Worm (Caenorhabditis elegans) whole organism, L1 larva: Measurements from ENCODE around the gene cyp-35B2.

ENCODE experiments used
- aha-1 ChIP-seq: fragments of 150-350 bp; optimal IDR thresholded peaks from 2 replicates; lab custom pipeline; 2014; ENCODE audit warnings: missing biosample characterization, missing genetic modification characterization
- alr-1 ChIP-seq: fragments of 200-800 bp; sonication (Bioruptor generic); optimal IDR thresholded peaks from 2 replicates; lab custom pipeline; 2018; ENCODE audit warnings: borderline replicate concordance, mild to moderate bottlenecking, missing genetic modification characterization, missing compliant biosample characterization
- ama-1 ChIP-seq: fragments of 150-350 bp; optimal IDR thresholded peaks from 2 replicates; lab custom pipeline; 2014
- ceh-8 ChIP-seq: fragments of 200-800 bp; sonication (Bioruptor generic); optimal IDR thresholded peaks from 2 replicates; lab custom pipeline; 2018; ENCODE audit warnings: mild to moderate bottlenecking, missing genetic modification characterization, moderate library complexity, missing compliant biosample characterization
- ceh-90 ChIP-seq: sonication (generic microtip); optimal IDR thresholded peaks from 2 replicates; lab custom pipeline; 2016; ENCODE audit warnings: missing genetic modification characterization, missing compliant biosample characterization
- ces-1 ChIP-seq: fragments of 150-350 bp; optimal IDR thresholded peaks from 2 replicates; lab custom pipeline; 2014; ENCODE audit warnings: missing biosample characterization, missing genetic modification reagents, missing genetic modification characterization
- dpl-1 ChIP-seq, 3 experiments: fragments of 150-350 bp in 2 of 3; sonication (generic microtip) in 1 of 3; optimal IDR thresholded peaks; 2 replicates each; lab custom pipeline; 2014 to 2017; ENCODE audit warnings: missing biosample characterization in 3 of 3, missing genetic modification characterization in 3 of 3, missing genetic modification reagents in 3 of 3
- dsc-1 ChIP-seq: sonication (generic microtip); optimal IDR thresholded peaks from 2 replicates; lab custom pipeline; 2016; ENCODE audit warnings: mild to moderate bottlenecking, missing genetic modification characterization, missing compliant biosample characterization
- efl-1 ChIP-seq, 4 experiments: fragments of 150-350 bp; optimal IDR thresholded peaks in 3 of 4; peaks in 1 of 4; 1 replicate in 1 of 4; 2 replicates in 3 of 4; lab custom pipeline; 2014; ENCODE audit warnings: missing biosample characterization in 2 of 4, missing genetic modification characterization in 2 of 4, missing genetic modification reagents in 2 of 4
- efl-3 ChIP-seq: fragments of 200-800 bp; sonication (Bioruptor generic); optimal IDR thresholded peaks from 2 replicates; lab custom pipeline; 2018; ENCODE audit warnings: mild to moderate bottlenecking, missing genetic modification characterization, missing compliant biosample characterization
- egl-13 ChIP-seq: sonication (generic microtip); optimal IDR thresholded peaks from 2 replicates; lab custom pipeline; 2016; ENCODE audit warnings: missing genotype, missing genetic modification reagents, missing genetic modification characterization, missing compliant biosample characterization
- egl-27 ChIP-seq, 2 experiments: fragments of 150-350 bp in 1 of 2; sonication (generic microtip); optimal IDR thresholded peaks; 3 replicates each; lab custom pipeline; 2017 to 2018; ENCODE audit warnings: missing biosample characterization in 2 of 2, missing genetic modification characterization in 2 of 2, missing genetic modification reagents in 2 of 2
- ets-5 ChIP-seq: fragments of 200-800 bp; sonication (Bioruptor generic); IDR thresholded peaks from 2 replicates; pipeline ENCODE4 v1.3.6; 2022; ENCODE audit warnings: missing genetic modification characterization, missing compliant biosample characterization
- fkh-10 ChIP-seq: sonication (generic microtip); optimal IDR thresholded peaks from 2 replicates; lab custom pipeline; 2017; ENCODE audit warnings: missing biosample characterization, missing genetic modification reagents, missing genetic modification characterization
- fkh-4 ChIP-seq: sonication (generic microtip); optimal IDR thresholded peaks from 2 replicates; lab custom pipeline; 2016; ENCODE audit warnings: missing compliant biosample characterization, missing genetic modification characterization, borderline replicate concordance
- fos-1 ChIP-seq: fragments of 150-350 bp; optimal IDR thresholded peaks from 2 replicates; lab custom pipeline; 2014; ENCODE audit warnings: missing biosample characterization, missing genetic modification characterization
- grh-1 ChIP-seq: fragments of 200-800 bp; sonication (Bioruptor generic); IDR thresholded peaks from 2 replicates; pipeline ENCODE4 v1.3.6; 2022; ENCODE audit warnings: missing genetic modification reagents, missing genetic modification characterization, missing compliant biosample characterization
- hlh-17 ChIP-seq: fragments of 200-800 bp; sonication (Bioruptor generic); optimal IDR thresholded peaks from 2 replicates; lab custom pipeline; 2018; ENCODE audit warnings: missing genetic modification characterization, mild to moderate bottlenecking, missing compliant biosample characterization, moderate library complexity, borderline replicate concordance
- hlh-4 ChIP-seq: sonication (generic microtip); optimal IDR thresholded peaks from 2 replicates; lab custom pipeline; 2016; ENCODE audit warnings: mild to moderate bottlenecking, missing genetic modification characterization, missing compliant biosample characterization
- hpl-2 ChIP-seq: fragments of 150-350 bp; optimal IDR thresholded peaks from 2 replicates; lab custom pipeline; 2014; ENCODE audit warnings: missing biosample characterization, missing genetic modification reagents, missing genetic modification characterization
- irx-1 ChIP-seq: sonication (generic microtip); optimal IDR thresholded peaks from 2 replicates; lab custom pipeline; 2016; ENCODE audit warnings: missing genetic modification characterization, missing compliant biosample characterization
- lin-13 ChIP-seq: fragments of 150-350 bp; optimal IDR thresholded peaks from 2 replicates; lab custom pipeline; 2014; ENCODE audit warnings: missing biosample characterization, missing genetic modification reagents, missing genetic modification characterization
- lin-14 ChIP-seq: fragments of 200-800 bp; sonication (Bioruptor generic); optimal IDR thresholded peaks from 2 replicates; lab custom pipeline; 2018; ENCODE audit warnings: mild to moderate bottlenecking, missing genetic modification characterization, moderate library complexity, missing compliant biosample characterization
- lin-35 ChIP-seq, 2 experiments: fragments of 150-350 bp; optimal IDR thresholded peaks; 2 replicates each; lab custom pipeline; 2014; ENCODE audit warnings: missing biosample characterization in 2 of 2, missing genetic modification characterization in 2 of 2, missing genetic modification reagents in 2 of 2
- lir-3 ChIP-seq: sonication (generic microtip); optimal IDR thresholded peaks from 2 replicates; lab custom pipeline; 2016; ENCODE audit warnings: mild to moderate bottlenecking, missing genetic modification characterization, moderate library complexity, missing compliant biosample characterization; ENCODE audit not compliant: poor library complexity
- mdl-1 ChIP-seq, 2 experiments: fragments of 150-350 bp; optimal IDR thresholded peaks; 2 replicates each; lab custom pipeline; 2014 to 2017; ENCODE audit warnings: missing biosample characterization in 2 of 2, missing genetic modification characterization in 2 of 2, inconsistent platforms in 1 of 2
- mef-2 ChIP-seq: fragments of 150-350 bp; optimal IDR thresholded peaks from 2 replicates; lab custom pipeline; 2014; ENCODE audit warnings: missing biosample characterization, missing genetic modification characterization
- nhr-11 ChIP-seq: fragments of 150-350 bp; optimal IDR thresholded peaks from 2 replicates; lab custom pipeline; 2014; ENCODE audit warnings: missing biosample characterization, missing genetic modification characterization
- nhr-12 ChIP-seq: sonication (generic microtip); optimal IDR thresholded peaks from 2 replicates; lab custom pipeline; 2017; ENCODE audit warnings: missing biosample characterization, missing genetic modification characterization
- nhr-237 ChIP-seq: fragments of 150-350 bp; optimal IDR thresholded peaks from 2 replicates; lab custom pipeline; 2014; ENCODE audit warnings: missing biosample characterization, missing genetic modification characterization
- nhr-28 ChIP-seq: fragments of 150-350 bp; optimal IDR thresholded peaks from 2 replicates; lab custom pipeline; 2014; ENCODE audit warnings: missing biosample characterization, missing genetic modification characterization
- nhr-47 ChIP-seq: sonication (generic microtip); optimal IDR thresholded peaks from 2 replicates; lab custom pipeline; 2016; ENCODE audit warnings: mild to moderate bottlenecking, missing genetic modification characterization, moderate library complexity, missing compliant biosample characterization
- nhr-76 ChIP-seq: sonication (generic microtip); optimal IDR thresholded peaks from 2 replicates; lab custom pipeline; 2017; ENCODE audit warnings: missing biosample characterization, missing genetic modification characterization
- nhr-85 ChIP-seq: sonication (generic microtip); peaks from one replicate; lab custom pipeline; 2016; ENCODE audit warnings: missing genetic modification characterization, inconsistent platforms, missing compliant biosample characterization
- pag-3 ChIP-seq: sonication (generic microtip); optimal IDR thresholded peaks from 2 replicates; lab custom pipeline; 2017; ENCODE audit warnings: missing genetic modification characterization, mild to moderate bottlenecking, missing compliant biosample characterization, antibody characterized with exemption, borderline replicate concordance; ENCODE audit not compliant: insufficient read depth
- skn-1 ChIP-seq: fragments of 150-350 bp; optimal IDR thresholded peaks from 2 replicates; lab custom pipeline; 2014; ENCODE audit warnings: missing biosample characterization, missing genetic modification characterization
- snpc-4 ChIP-seq: fragments of 150-350 bp; optimal IDR thresholded peaks from 2 replicates; lab custom pipeline; 2014; ENCODE audit warnings: missing biosample characterization, missing genetic modification characterization
- snu-23 ChIP-seq: sonication (generic microtip); optimal IDR thresholded peaks from 2 replicates; lab custom pipeline; 2016; ENCODE audit warnings: missing genetic modification characterization, missing compliant biosample characterization
- sptf-1 ChIP-seq: fragments of 150-350 bp; optimal IDR thresholded peaks from 2 replicates; lab custom pipeline; 2014; ENCODE audit warnings: missing biosample characterization, missing genetic modification characterization
- swsn-7 ChIP-seq: sonication (generic microtip); optimal IDR thresholded peaks from 2 replicates; lab custom pipeline; 2016; ENCODE audit warnings: missing genetic modification characterization, missing compliant biosample characterization
- unc-30 ChIP-seq: sonication (generic microtip); optimal IDR thresholded peaks from 2 replicates; lab custom pipeline; 2017; ENCODE audit warnings: missing biosample characterization, missing genetic modification characterization
- unc-86 ChIP-seq: sonication (generic microtip); optimal IDR thresholded peaks from 2 replicates; lab custom pipeline; 2016; ENCODE audit warnings: missing genetic modification characterization, missing compliant biosample characterization
- xbp-1 ChIP-seq: sonication (generic microtip); optimal IDR thresholded peaks from 2 replicates; lab custom pipeline; 2016; ENCODE audit warnings: missing genetic modification characterization, missing compliant biosample characterization
- zip-4 ChIP-seq: fragments of 200-800 bp; sonication (Bioruptor generic); optimal IDR thresholded peaks from 2 replicates; lab custom pipeline; 2018; ENCODE audit warnings: mild to moderate bottlenecking, missing genetic modification characterization, moderate library complexity, missing compliant biosample characterization
- ztf-11 ChIP-seq, 2 experiments: sonication (generic microtip); optimal IDR thresholded peaks; 2 replicates each; lab custom pipeline; 2016 to 2017; ENCODE audit warnings: missing genetic modification characterization in 2 of 2, missing biosample characterization in 1 of 2, missing compliant biosample characterization in 1 of 2

The cyp-35B2 gene

DNA sequence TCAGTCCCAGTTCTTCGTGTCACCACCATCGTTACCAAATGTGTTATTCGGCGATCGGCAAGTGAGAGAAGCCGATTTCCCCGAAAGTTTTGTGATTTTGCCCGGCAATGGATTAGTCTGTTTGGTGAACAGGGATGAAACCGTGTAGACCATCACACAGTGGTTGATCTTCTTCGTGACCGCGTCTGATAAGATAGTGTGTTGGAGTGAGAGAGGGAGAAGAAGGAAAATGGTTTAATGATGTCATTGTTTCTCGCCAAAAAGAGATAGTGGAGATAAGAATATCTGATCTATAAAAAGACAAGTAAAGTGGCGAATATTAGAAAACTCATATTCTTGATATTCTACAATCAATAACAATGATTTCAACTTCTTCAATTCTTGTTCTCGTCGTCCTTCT, 37.9 kb downstream of the cyp-35B2 start, which contains the start of gene nlp-31 (continued):
- peak; percentile 73 for TF ChIP-seq lin-14 (GFP tag; lab: Kevin White, UChicago)
- peak; percentile 27 for TF ChIP-seq snu-23
- no peak for TF ChIP-seq skn-1 (tag; lab: Kevin White, UChicago)
- TF ChIP-seq dpl-1 (GFP tag; optimal IDR thresholded peaks at IDR 0.05; lab: Kevin White, UChicago) = no peak
- TF ChIP-seq irx-1 (tag; lab: Kevin White, UChicago) = no peak
- no peak for TF ChIP-seq nhr-76 (tag; lab: Kevin White, UChicago)
- TF ChIP-seq nhr-28 (tag; lab: Kevin White, UChicago) = no peak
- no peak for TF ChIP-seq ztf-11 (tag; optimal IDR thresholded peaks at IDR 0.05; lab: Kevin White, UChicago)
- no peak for TF ChIP-seq swsn-7 (tag; lab: Kevin White, UChicago)
- peak in 1 of 2 experiments; percentile 41 for TF ChIP-seq mdl-1 (tag; optimal IDR thresholded peaks at IDR 0.05; lab: Kevin White, UChicago)
- TF ChIP-seq efl-3 (GFP tag; lab: Kevin White, UChicago) = no peak
- no peak for TF ChIP-seq zip-4
- no peak for TF ChIP-seq hlh-4 (tag; lab: Kevin White, UChicago)
- TF ChIP-seq unc-30 (tag; lab: Kevin White, UChicago) = no peak
- no peak for TF ChIP-seq ama-1
- TF ChIP-seq nhr-47 = no peak
- TF ChIP-seq alr-1 = no peak
- no peak for TF ChIP-seq dsc-1 (tag; lab: Kevin White, UChicago)
- peak in 1 of 2 experiments; percentile 43 for TF ChIP-seq lin-35 (GFP tag; optimal IDR thresholded peaks at IDR 0.05; lab: Kevin White, UChicago)
- TF ChIP-seq snpc-4 (tag; lab: Kevin White, UChicago) = no peak
- TF ChIP-seq egl-13 = no peak
- no peak for TF ChIP-seq hpl-2 (GFP tag; lab: Kevin White, UChicago)
- no peak for TF ChIP-seq aha-1
- no peak for TF ChIP-seq ceh-8 (GFP tag; lab: Kevin White, UChicago)
- no peak for TF ChIP-seq ets-5 (GFP tag; lab: Robert Waterston, UW)
- no peak for TF ChIP-seq pag-3 (tag; lab: Kevin White, UChicago)
- TF ChIP-seq lin-13 = no peak
- TF ChIP-seq nhr-85 (tag; lab: Kevin White, UChicago) = peak; percentile 97
- TF ChIP-seq mef-2 (tag; lab: Kevin White, UChicago) = no peak
- no peak for TF ChIP-seq fkh-4 (tag; lab: Kevin White, UChicago)
- TF ChIP-seq unc-86 (tag; lab: Kevin White, UChicago) = no peak
- TF ChIP-seq nhr-12 = no peak
- no peak for TF ChIP-seq grh-1
- TF ChIP-seq fkh-10 = no peak
- peak; percentile 12 for TF ChIP-seq nhr-237 (tag; lab: Kevin White, UChicago)
- TF ChIP-seq nhr-11 (tag; lab: Kevin White, UChicago) = no peak
- no peak for TF ChIP-seq efl-1 (optimal IDR thresholded peaks at IDR 0.05; lab: Kevin White, UChicago)
- no peak for TF ChIP-seq efl-1 (GFP tag; optimal IDR thresholded peaks at IDR 0.05 in 1 of 2; lab: Kevin White, UChicago)
- TF ChIP-seq sptf-1 (tag; lab: Kevin White, UChicago) = no peak
- no peak for TF ChIP-seq egl-27 (tag; optimal IDR thresholded peaks at IDR 0.05; lab: Kevin White, UChicago)
- no peak for TF ChIP-seq ceh-90
- no peak for TF ChIP-seq hlh-17
- TF ChIP-seq fos-1 (tag; lab: Kevin White, UChicago) = no peak
- no peak for TF ChIP-seq ces-1 (GFP tag; lab: Kevin White, UChicago)
- no peak for TF ChIP-seq lir-3 (tag; lab: Kevin White, UChicago)
- no peak for TF ChIP-seq xbp-1 (tag; lab: Kevin White, UChicago)
